Worm (Caenorhabditis elegans) whole organism, L2 larva: ENCODE data around the gene T16H12.13.

ENCODE experiments used
- nhr-11 ChIP-seq: fragments of 150-350 bp; optimal IDR thresholded peaks from 2 replicates; lab custom pipeline; 2014; ENCODE audit warnings: missing biosample characterization, missing genetic modification characterization
- nhr-23 ChIP-seq: fragments of 150-350 bp; optimal IDR thresholded peaks from 2 replicates; lab custom pipeline; 2014; ENCODE audit warnings: missing biosample characterization, missing genetic modification reagents, missing genetic modification characterization

DNA sequence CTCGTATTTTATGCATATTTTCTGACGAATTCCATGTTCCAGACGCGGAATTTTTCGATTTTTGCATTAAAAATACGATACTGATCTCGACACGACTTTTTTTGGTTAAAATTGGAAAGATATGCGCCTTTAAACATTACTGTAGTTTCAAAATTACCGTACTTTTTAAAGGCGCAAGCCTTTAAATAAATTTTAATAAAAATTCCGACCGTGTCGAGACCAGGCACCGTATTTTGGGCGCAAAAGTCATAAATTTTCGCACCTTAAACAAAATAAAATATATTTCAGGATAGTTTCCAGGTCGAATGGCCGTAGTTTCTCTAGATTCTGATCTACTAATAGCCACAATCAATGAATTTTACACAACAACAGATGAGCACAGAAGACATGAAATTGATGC, 15.9 kb upstream of the T16H12.13 start, which contains the start of gene T16G12.6:
- no peak for TF ChIP-seq nhr-11 (tag; lab: Kevin White, UChicago)
- TF ChIP-seq nhr-23: no peak
